Worm (Caenorhabditis elegans) whole organism, L3 larva: Measurements from ENCODE around the gene D2096.11.

Source experiments
- R02D3.7 ChIP-seq: fragments of 150-350 bp; optimal IDR thresholded peaks from 2 replicates; lab custom pipeline; 2014; ENCODE audit warnings: missing biosample characterization, missing genetic modification characterization
- ceh-28 ChIP-seq: fragments of 150-350 bp; optimal IDR thresholded peaks from 2 replicates; lab custom pipeline; 2014; ENCODE audit warnings: missing biosample characterization, missing genetic modification reagents, missing genetic modification characterization
- ceh-82 ChIP-seq: fragments of 150-350 bp; optimal IDR thresholded peaks from 2 replicates; lab custom pipeline; 2014; ENCODE audit warnings: missing biosample characterization, missing genetic modification characterization
- ceh-9 ChIP-seq: sonication (generic microtip); optimal IDR thresholded peaks from 2 replicates; lab custom pipeline; 2018; ENCODE audit warnings: missing biosample characterization, missing genetic modification characterization
- daf-12 ChIP-seq: fragments of 150-350 bp; optimal IDR thresholded peaks from 2 replicates; lab custom pipeline; 2014; ENCODE audit warnings: missing biosample characterization, missing genetic modification reagents, missing genetic modification characterization
- egl-5 ChIP-seq: fragments of 150-350 bp; optimal IDR thresholded peaks from 2 replicates; lab custom pipeline; 2017; ENCODE audit warnings: missing biosample characterization, missing genetic modification reagents, missing genetic modification characterization, inconsistent platforms
- elt-2 ChIP-seq: sonication (generic microtip); optimal IDR thresholded peaks from 2 replicates; lab custom pipeline; 2016; ENCODE audit warnings: missing genetic modification reagents, mild to moderate bottlenecking, missing genetic modification characterization, missing compliant biosample characterization
- elt-3 ChIP-seq, 3 experiments: fragments of 150-350 bp in 1 of 3; sonication (generic microtip) in 2 of 3; optimal IDR thresholded peaks; 2 replicates in 2 of 3; 4 replicates in 1 of 3; lab custom pipeline; 2014 to 2017; ENCODE audit warnings: missing biosample characterization in 3 of 3, missing genetic modification characterization in 3 of 3
- eor-1 ChIP-seq, 2 experiments: fragments of 150-350 bp; optimal IDR thresholded peaks; 2 replicates each; lab custom pipeline; 2014 to 2018; ENCODE audit warnings: missing biosample characterization in 2 of 2, missing genetic modification characterization in 2 of 2
- fkh-10 ChIP-seq: sonication (generic microtip); optimal IDR thresholded peaks from 2 replicates; lab custom pipeline; 2017; ENCODE audit warnings: missing biosample characterization, missing genetic modification reagents, missing genetic modification characterization
- fkh-2 ChIP-seq: fragments of 150-350 bp; optimal IDR thresholded peaks from 2 replicates; lab custom pipeline; 2014; ENCODE audit warnings: missing biosample characterization, missing genetic modification reagents, missing genetic modification characterization
- fos-1 ChIP-seq: fragments of 150-350 bp; optimal IDR thresholded peaks from 2 replicates; lab custom pipeline; 2014; ENCODE audit warnings: missing biosample characterization, missing genetic modification characterization
- hmg-11 ChIP-seq: sonication (generic microtip); optimal IDR thresholded peaks from 2 replicates; lab custom pipeline; 2016; ENCODE audit warnings: missing genetic modification characterization, missing compliant biosample characterization
- jun-1 ChIP-seq: fragments of 150-350 bp; optimal IDR thresholded peaks from 2 replicates; lab custom pipeline; 2014; ENCODE audit warnings: missing biosample characterization, missing genetic modification reagents, missing genetic modification characterization
- lsy-12 ChIP-seq: sonication (generic microtip); optimal IDR thresholded peaks from 2 replicates; lab custom pipeline; 2016; ENCODE audit warnings: mild to moderate bottlenecking, missing genetic modification characterization, missing compliant biosample characterization
- mml-1 ChIP-seq: fragments of 150-350 bp; sonication (generic microtip); optimal IDR thresholded peaks from 3 replicates; lab custom pipeline; 2014; ENCODE audit warnings: missing biosample characterization, missing genetic modification characterization
- nhr-11 ChIP-seq: fragments of 150-350 bp; optimal IDR thresholded peaks from 2 replicates; lab custom pipeline; 2014; ENCODE audit warnings: missing biosample characterization, missing genetic modification characterization
- nhr-12 ChIP-seq: fragments of 150-350 bp; optimal IDR thresholded peaks from 2 replicates; lab custom pipeline; 2014; ENCODE audit warnings: missing biosample characterization, missing genetic modification characterization
- nhr-237 ChIP-seq: fragments of 150-350 bp; optimal IDR thresholded peaks from 2 replicates; lab custom pipeline; 2014; ENCODE audit warnings: missing biosample characterization, missing genetic modification characterization
- nhr-25 ChIP-seq: sonication (generic microtip); optimal IDR thresholded peaks from 2 replicates; lab custom pipeline; 2017; ENCODE audit warnings: missing biosample characterization, missing genetic modification characterization
- nhr-28 ChIP-seq: fragments of 150-350 bp; optimal IDR thresholded peaks from 2 replicates; lab custom pipeline; 2014; ENCODE audit warnings: missing biosample characterization, missing genetic modification characterization
- nhr-43 ChIP-seq: sonication (generic microtip); optimal IDR thresholded peaks from 2 replicates; lab custom pipeline; 2016; ENCODE audit warnings: mild to moderate bottlenecking, missing genetic modification characterization, missing compliant biosample characterization; ENCODE audit not compliant: poor library complexity, severe bottlenecking
- nhr-67 ChIP-seq: fragments of 150-350 bp; optimal IDR thresholded peaks from 2 replicates; lab custom pipeline; 2014; ENCODE audit warnings: missing biosample characterization, missing genetic modification characterization
- nhr-76 ChIP-seq: fragments of 150-350 bp; sonication (generic microtip); optimal IDR thresholded peaks from 5 replicates; lab custom pipeline; 2014; ENCODE audit warnings: missing biosample characterization, missing genetic modification characterization
- pha-4 ChIP-seq: fragments of 150-350 bp; optimal IDR thresholded peaks from 2 replicates; lab custom pipeline; 2014; ENCODE audit warnings: missing biosample characterization, missing genetic modification reagents, missing genetic modification characterization
- pqm-1 ChIP-seq: fragments of 150-350 bp; optimal IDR thresholded peaks from 2 replicates; lab custom pipeline; 2017; ENCODE audit warnings: missing biosample characterization, missing genetic modification characterization, inconsistent platforms
- sea-2 ChIP-seq: fragments of 150-350 bp; sonication (generic microtip); optimal IDR thresholded peaks from 4 replicates; lab custom pipeline; 2014; ENCODE audit warnings: missing biosample characterization, missing genetic modification reagents, missing genetic modification characterization
- skn-1 ChIP-seq: fragments of 150-350 bp; optimal IDR thresholded peaks from 2 replicates; lab custom pipeline; 2014; ENCODE audit warnings: missing biosample characterization, missing genetic modification characterization
- snpc-4 ChIP-seq: fragments of 150-350 bp; optimal IDR thresholded peaks from 2 replicates; lab custom pipeline; 2014; ENCODE audit warnings: missing biosample characterization, missing genetic modification characterization
- tbx-2 ChIP-seq: sonication (generic microtip); optimal IDR thresholded peaks from 2 replicates; lab custom pipeline; 2016; ENCODE audit warnings: mild to moderate bottlenecking, missing genetic modification characterization, missing compliant biosample characterization
- unc-39 ChIP-seq: sonication (generic microtip); optimal IDR thresholded peaks from 4 replicates; lab custom pipeline; 2017; ENCODE audit warnings: missing biosample characterization, missing genetic modification characterization
- unc-62 ChIP-seq: fragments of 150-350 bp; sonication (generic microtip); optimal IDR thresholded peaks from 4 replicates; lab custom pipeline; 2014; ENCODE audit warnings: missing biosample characterization, missing genetic modification reagents, missing genetic modification characterization
- ztf-4 ChIP-seq: fragments of 150-350 bp; optimal IDR thresholded peaks from 2 replicates; lab custom pipeline; 2014; ENCODE audit warnings: missing biosample characterization, missing genetic modification characterization

The D2096.11 gene

DNA sequence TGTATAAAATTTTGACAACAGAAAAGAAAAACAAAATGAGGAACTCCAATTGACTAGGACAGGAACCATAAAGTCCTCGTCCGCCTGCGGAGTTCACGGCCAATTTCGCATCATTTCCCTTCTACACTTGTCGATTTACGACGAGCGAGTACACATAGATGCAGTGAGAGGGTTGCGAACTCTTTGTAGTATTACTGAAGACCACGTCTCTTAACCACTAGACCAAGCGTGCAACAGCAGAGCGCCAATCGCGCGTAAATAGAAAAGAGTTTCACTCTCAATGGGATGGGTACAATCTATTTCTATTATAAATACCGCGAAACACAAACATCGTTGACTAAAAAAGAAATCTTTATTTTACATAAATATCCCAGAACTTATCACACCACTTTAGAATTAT lies 18.6 kb downstream of the D2096.11 start (continued):
- TF ChIP-seq pqm-1 (tag; lab: Kevin White, UChicago): peak; percentile 72
- TF ChIP-seq nhr-76: no peak
- peak; percentile 59 for TF ChIP-seq tbx-2 (tag; lab: Kevin White, UChicago)
- TF ChIP-seq unc-39 (tag; lab: Kevin White, UChicago): no peak
- TF ChIP-seq nhr-11 (tag; lab: Kevin White, UChicago): no peak
- TF ChIP-seq ceh-9: no peak
- TF ChIP-seq unc-62: no peak
- peak; percentile 81 for TF ChIP-seq nhr-43 (tag; lab: Kevin White, UChicago)
- TF ChIP-seq nhr-67 (tag; lab: Kevin White, UChicago): no peak

DNA sequence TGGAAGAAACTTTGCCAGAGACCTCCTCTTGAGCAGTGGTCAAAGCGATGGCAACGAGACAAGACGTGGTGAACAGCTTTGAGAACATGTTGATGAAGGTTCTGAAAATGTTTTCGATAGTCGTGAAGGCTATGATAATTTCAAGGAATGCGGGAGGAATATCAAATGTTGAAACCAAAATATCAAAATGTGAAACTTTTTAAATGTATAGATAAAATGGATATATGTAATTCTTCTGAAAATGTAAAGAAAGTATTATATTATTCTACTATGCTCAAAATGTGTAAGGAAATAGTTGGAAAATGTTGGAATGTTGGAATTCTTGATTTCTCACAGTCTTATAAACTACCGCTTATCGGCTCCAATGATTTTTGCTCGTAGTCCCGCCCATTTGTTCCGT lies 24.9 kb downstream of the D2096.11 start, which contains the start of gene D2096.6:
D2096.6 (minus strand) TSS at position 101 of the 400 bp plus-strand sequence.
- TF ChIP-seq nhr-28 (tag; lab: Kevin White, UChicago) (no peak), pqm-1 (tag; lab: Kevin White, UChicago) (no peak), ceh-82 (tag; lab: Kevin White, UChicago) (no peak), ceh-9 (no peak), ceh-28 (tag; lab: Kevin White, UChicago) (no peak), egl-5 (tag; lab: Kevin White, UChicago) (no peak), R02D3.7 (no peak), fos-1 (tag; lab: Kevin White, UChicago) (no peak)

DNA sequence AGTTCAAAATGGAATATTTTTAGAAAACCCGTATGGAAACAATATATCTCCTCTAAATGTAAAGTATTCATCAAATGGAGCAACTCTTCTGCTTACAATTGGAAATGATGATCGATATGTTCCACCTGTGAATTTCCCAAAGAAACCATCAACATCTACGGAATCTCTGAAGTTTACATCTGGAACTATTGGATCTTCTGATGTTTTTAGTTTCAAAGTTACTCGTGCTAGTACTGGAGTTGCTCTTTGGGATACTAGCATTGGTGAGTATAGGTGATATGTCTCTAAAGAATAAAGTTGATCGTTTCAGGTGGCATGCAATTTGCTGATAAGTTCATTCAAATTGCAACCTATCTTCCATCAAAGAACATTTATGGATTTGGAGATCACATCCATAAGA lies 26.1 kb downstream of the D2096.11 start:
- no peak for TF ChIP-seq nhr-11 (tag; lab: Kevin White, UChicago)
- no peak for TF ChIP-seq pqm-1 (tag; lab: Kevin White, UChicago)
- TF ChIP-seq nhr-43 (tag; lab: Kevin White, UChicago): no peak
- TF ChIP-seq elt-3 (tag; optimal IDR thresholded peaks at IDR 0.05; lab: Kevin White, UChicago): no peak
- TF ChIP-seq nhr-76: no peak
- TF ChIP-seq ztf-4 (tag; lab: Kevin White, UChicago): no peak
- no peak for TF ChIP-seq hmg-11 (tag; lab: Kevin White, UChicago)
- TF ChIP-seq lsy-12: no peak
- TF ChIP-seq nhr-25 (tag; lab: Kevin White, UChicago): no peak
- TF ChIP-seq tbx-2 (tag; lab: Kevin White, UChicago): no peak
- TF ChIP-seq elt-2 (tag; lab: Kevin White, UChicago): no peak

DNA sequence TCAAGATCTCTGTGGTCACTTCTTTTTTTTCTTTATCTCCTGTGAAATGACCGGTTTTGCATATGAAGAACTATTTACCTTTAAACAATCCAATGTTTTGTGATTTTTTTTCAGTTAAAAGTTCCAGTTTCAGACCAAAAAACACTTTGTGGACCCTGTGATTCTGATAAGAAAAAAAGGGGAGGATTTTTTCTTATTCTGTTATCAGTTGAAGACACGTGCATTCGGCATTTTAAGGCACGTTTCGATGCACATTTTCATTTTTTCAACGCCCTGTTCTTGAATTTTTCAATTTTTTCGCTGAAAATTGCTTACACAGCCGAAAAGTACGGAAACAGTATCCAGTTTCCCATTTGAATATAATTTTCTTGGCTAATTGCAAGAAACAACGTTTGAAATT lies 27.7 kb downstream of the D2096.11 start, which contains the start of gene aagr-1:
aagr-1 (plus strand) TSS at position 227 of the 400 bp plus-strand sequence.
- TF ChIP-seq snpc-4 (tag; lab: Kevin White, UChicago): no peak
- peak; percentile 75 for TF ChIP-seq pqm-1 (tag; lab: Kevin White, UChicago)
- peak; percentile 82 for TF ChIP-seq elt-2 (tag; lab: Kevin White, UChicago)
- no peak for TF ChIP-seq nhr-237 (tag; lab: Kevin White, UChicago)
- TF ChIP-seq pha-4 (tag; lab: Kevin White, UChicago): peak; percentile 1
- TF ChIP-seq fkh-10: no peak
- TF ChIP-seq unc-62: no peak
- TF ChIP-seq sea-2 (GFP tag; lab: Kevin White, UChicago): no peak

DNA sequence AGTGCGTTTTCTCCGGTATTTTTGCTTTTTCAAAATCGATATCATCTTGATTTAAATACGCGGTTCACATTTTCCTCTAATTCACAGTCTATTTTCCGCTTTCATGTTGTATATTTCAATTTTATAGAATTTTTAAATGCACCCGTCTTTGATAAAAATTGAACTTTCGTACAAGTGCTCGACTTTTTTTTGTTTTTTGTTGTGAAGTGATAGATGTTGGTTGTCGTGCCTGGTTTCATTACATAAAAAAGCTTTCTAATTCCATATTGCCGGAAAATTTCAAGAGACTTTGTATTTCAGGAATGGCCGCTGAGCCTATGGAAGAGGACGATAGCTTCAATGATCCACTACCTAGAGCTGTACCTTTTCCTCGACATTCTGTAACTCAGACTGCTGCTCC lies 30.8 kb downstream of the D2096.11 start, which contains the start of gene D2096.12:
D2096.12 (plus strand) TSS at position 301 of the 400 bp plus-strand sequence.
- TF ChIP-seq eor-1 (tag; optimal IDR thresholded peaks at IDR 0.05; lab: Kevin White, UChicago) (no peak), nhr-237 (tag; lab: Kevin White, UChicago) (no peak), jun-1 (tag; lab: Kevin White, UChicago) (no peak), fkh-10 (no peak), skn-1 (no peak), elt-3 (tag; optimal IDR thresholded peaks at IDR 0.05; lab: Kevin White, UChicago) (no peak), fkh-2 (no peak), unc-62 (no peak), nhr-11 (tag; lab: Kevin White, UChicago) (no peak), tbx-2 (tag; lab: Kevin White, UChicago) (no peak), nhr-12 (no peak), mml-1 (no peak), daf-12 (tag; lab: Kevin White, UChicago) (no peak), nhr-43 (tag; lab: Kevin White, UChicago) (no peak), lsy-12 (no peak)
